Worm (Caenorhabditis elegans): ENCODE data around the gene lec-10.

lec-10 gene

ce11 chrV:6517305-6518224, 28.6 kb upstream of the lec-10 start (continued):
- TF ChIP-seq unc-62 (GFP tag; optimal IDR thresholded peaks at IDR 0.05 in 1 of 2) (peak in 1 of 2 experiments; percentile 98), unc-62 (tag; optimal IDR thresholded peaks at IDR 0.05) (no peak), mxl-2 (GFP tag; conservative IDR thresholded peaks at IDR 0.05) (no peak), hlh-11 (tag; optimal IDR thresholded peaks at IDR 0.05) (peak; percentile 56), zip-2 (tag; optimal IDR thresholded peaks at IDR 0.05) (no peak), fkh-10 (GFP tag; optimal IDR thresholded peaks at IDR 0.05) (no peak), arid-1 (GFP tag; conservative IDR thresholded peaks at IDR 0.05) (no peak), egl-27 (tag; optimal IDR thresholded peaks at IDR 0.05) (no peak), ces-1 (GFP tag; optimal IDR thresholded peaks at IDR 0.05) (no peak), lin-1 (GFP tag; IDR thresholded peaks at IDR 0.05) (no peak), ctbp-1 (GFP tag; IDR thresholded peaks at IDR 0.05) (0 out of 2 replicates have a peak, but pooled peaks have one; percentile 21), Y48G9A.11 (GFP tag; IDR thresholded peaks at IDR 0.05) (no peak), lir-3 (tag; optimal IDR thresholded peaks at IDR 0.05) (no peak), ceh-28 (tag; optimal IDR thresholded peaks at IDR 0.05) (no peak), set-16 (GFP tag; IDR thresholded peaks at IDR 0.05) (no peak), lin-13 (GFP tag; optimal IDR thresholded peaks at IDR 0.05) (peak; percentile 8), zfp-2 (tag; optimal IDR thresholded peaks at IDR 0.05) (no peak), F10B5.3 (tag; optimal IDR thresholded peaks at IDR 0.05) (no peak), nhr-41 (GFP tag; IDR thresholded peaks at IDR 0.05) (no peak), ceh-20 (GFP tag; IDR thresholded peaks at IDR 0.05) (peak; percentile 56; the same call in 1 of the 2 replicates), ceh-44 (GFP tag; IDR thresholded peaks at IDR 0.05) (no peak), hmg-1.1 (GFP tag; IDR thresholded peaks at IDR 0.05) (no peak), saeg-2 (GFP tag; IDR thresholded peaks at IDR 0.05) (no peak), pqm-1 (tag; optimal IDR thresholded peaks at IDR 0.05) (no peak), ama-1 (optimal IDR thresholded peaks at IDR 0.05) (peak; percentile 88), madf-9 (GFP tag; conservative IDR thresholded peaks at IDR 0.05) (no peak), spr-3 (GFP tag; optimal IDR thresholded peaks at IDR 0.05) (no peak), snpc-4 (tag; optimal IDR thresholded peaks at IDR 0.05) (no peak), ZK546.5 (tag; optimal IDR thresholded peaks at IDR 0.05) (no peak), gei-8 (GFP tag; optimal IDR thresholded peaks at IDR 0.05) (no peak), daf-16 (GFP tag; optimal IDR thresholded peaks at IDR 0.05) (no peak), daf-16 (tag; optimal IDR thresholded peaks at IDR 0.05) (peak; percentile 10), Y5F2A.4 (GFP tag; optimal IDR thresholded peaks at IDR 0.05) (no peak), nhr-102 (tag; optimal IDR thresholded peaks at IDR 0.05) (no peak), nhr-237 (tag; optimal IDR thresholded peaks at IDR 0.05) (no peak), lin-15B (tag; optimal IDR thresholded peaks at IDR 0.05) (no peak), nhr-77 (tag; optimal IDR thresholded peaks at IDR 0.05) (no peak), mes-2 (tag; optimal IDR thresholded peaks at IDR 0.05; ENCODE audit: poor library complexity, severe bottlenecking) (no peak), madf-5 (GFP tag; IDR thresholded peaks at IDR 0.05) (no peak), daf-8 (GFP tag; IDR thresholded peaks at IDR 0.05) (no peak), nhr-6 (tag; optimal IDR thresholded peaks at IDR 0.05) (peak; percentile 64), nhr-10 (tag; optimal IDR thresholded peaks at IDR 0.05) (no peak), egl-43 (GFP tag; IDR thresholded peaks at IDR 0.05) (no peak), ztf-7 (tag; optimal IDR thresholded peaks at IDR 0.05) (no peak), attf-4 (tag; optimal IDR thresholded peaks at IDR 0.05) (no peak), lin-38 (GFP tag; IDR thresholded peaks at IDR 0.05) (no peak), aly-2 (tag; optimal IDR thresholded peaks at IDR 0.05) (no peak), nhr-11 (tag; optimal IDR thresholded peaks at IDR 0.05) (no peak), dmd-6 (GFP tag; IDR thresholded peaks at IDR 0.05) (peak; percentile 40), ceh-32 (tag; optimal IDR thresholded peaks at IDR 0.05; ENCODE audit: poor library complexity) (no peak), Y75B8A.6 (GFP tag; IDR thresholded peaks at IDR 0.05) (no peak)

All from whole organism, L4 larva.